Fruit fly (Drosophila melanogaster): Measurements from ENCODE around the gene ac.
A peak's percentile ranks its signal among the peaks of the same experiment; 100 is the strongest.

The ac gene

DNA sequence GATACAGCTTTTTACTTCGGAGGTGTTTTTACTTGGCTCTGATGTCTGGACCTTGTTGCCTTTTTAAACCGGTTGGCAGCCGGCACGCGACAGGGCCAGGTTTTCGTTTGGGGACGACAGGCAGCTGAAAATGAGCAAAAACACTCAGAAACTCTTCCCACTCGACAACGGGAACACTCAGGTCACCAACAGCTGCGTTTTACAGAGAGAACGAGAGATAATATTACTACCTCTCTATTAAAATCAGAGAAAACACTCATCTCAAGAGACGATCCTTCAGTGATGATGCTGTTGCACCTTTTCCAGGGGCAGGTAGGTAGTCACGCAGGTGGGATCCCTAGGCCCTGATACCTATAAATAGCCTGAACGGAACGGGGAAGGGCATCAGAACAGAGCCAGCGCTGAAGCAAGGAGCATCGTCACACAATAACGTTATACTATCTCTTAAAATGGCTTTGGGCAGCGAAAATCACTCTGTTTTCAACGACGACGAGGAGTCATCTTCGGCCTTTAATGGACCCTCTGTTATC is at the start of gene ac:
Gene ac, plus strand, starts transcription at position 387 of the 530 bp plus-strand sequence.
- TF ChIP-seq CG8478 (optimal IDR thresholded peaks at IDR 0.05): no peak
- TF ChIP-seq CTCF (optimal IDR thresholded peaks at IDR 0.05): no peak

DNA sequence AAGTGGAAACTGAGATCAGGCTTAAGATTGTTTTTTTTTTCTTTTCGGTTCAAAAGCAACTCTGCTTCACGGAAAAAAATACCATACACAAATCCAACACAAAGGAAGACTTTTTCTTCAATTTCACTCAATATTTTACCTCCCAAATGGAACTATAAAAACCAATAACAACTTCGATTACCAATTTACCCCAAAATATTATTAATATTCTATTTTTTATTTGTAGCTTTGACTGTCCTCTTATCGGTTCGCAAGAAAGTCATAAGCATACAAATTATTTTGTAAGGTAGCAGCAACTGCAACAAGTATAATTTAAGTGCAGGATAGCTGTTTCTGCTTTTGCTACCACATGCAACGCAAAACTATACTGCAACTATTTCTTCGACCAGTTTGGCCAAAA is 35.9 kb upstream of the ac start:
- TF ChIP-seq CTCF (optimal IDR thresholded peaks at IDR 0.05) (no peak), CG8478 (optimal IDR thresholded peaks at IDR 0.05) (no peak)

DNA sequence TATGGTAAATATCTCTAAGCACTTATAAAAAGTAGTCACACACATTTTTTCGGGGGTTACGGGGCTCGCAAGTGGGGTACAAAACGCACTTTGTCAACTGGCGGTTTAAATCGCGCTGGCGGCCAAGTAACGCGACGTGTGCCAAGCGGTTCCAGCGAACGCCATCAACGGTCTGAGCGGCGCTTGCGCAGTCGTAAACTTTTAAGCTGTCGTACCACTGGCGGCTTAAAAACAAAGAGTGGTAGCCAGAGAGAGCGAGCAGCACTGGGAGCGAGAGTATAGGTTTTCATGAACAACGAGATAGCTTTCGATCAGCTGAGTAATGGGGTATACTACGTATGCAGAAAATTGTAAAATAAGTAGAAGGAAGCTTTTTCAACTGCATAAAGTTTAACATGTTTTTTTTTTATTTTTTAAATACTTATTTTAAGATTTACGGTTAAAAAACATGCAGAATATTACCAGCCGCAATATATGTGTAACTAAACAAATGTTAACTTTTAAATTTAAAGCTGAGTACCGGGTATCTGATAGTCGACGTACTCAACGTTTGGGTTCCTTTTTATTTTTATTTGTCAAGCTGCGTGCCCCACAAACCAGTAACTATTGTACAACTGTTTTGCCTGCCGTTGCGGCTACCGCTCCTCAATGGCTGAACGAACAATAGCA is 35.1 kb upstream of the ac start:
- TF ChIP-seq CTCF (optimal IDR thresholded peaks at IDR 0.05) (no peak), CG8478 (optimal IDR thresholded peaks at IDR 0.05) (no peak)

DNA sequence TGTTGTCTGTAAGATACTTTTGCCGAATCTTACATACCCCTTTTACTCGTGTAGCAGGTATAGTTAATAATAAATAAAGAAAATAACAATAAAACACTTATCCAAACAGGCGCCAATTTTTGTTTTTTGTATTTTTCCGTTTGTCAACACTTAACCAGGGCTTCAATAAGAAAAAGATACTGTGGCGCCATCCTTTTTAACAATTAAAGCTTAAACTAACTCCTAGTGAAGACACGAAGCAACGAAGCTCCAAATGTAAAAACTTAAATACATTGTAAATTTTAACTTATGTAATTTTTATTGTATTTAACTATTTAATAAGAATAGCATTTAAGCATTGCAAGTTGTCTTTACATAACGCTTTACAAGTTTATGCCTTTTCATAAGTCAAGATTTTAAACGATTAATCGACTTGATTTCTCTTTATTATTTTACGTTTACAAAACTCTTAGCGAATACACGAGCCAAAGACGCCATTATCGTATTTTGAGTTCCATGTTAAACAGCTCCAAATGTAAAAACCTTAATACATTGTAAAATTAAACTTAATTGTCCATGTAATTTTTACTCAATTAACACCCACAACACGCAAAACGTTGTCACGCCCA is 33.1 kb upstream of the ac start:
- no peak for TF ChIP-seq CG8478 (optimal IDR thresholded peaks at IDR 0.05)
- TF ChIP-seq CTCF (optimal IDR thresholded peaks at IDR 0.05): peak in 1 of 2 experiments; percentile 48

DNA sequence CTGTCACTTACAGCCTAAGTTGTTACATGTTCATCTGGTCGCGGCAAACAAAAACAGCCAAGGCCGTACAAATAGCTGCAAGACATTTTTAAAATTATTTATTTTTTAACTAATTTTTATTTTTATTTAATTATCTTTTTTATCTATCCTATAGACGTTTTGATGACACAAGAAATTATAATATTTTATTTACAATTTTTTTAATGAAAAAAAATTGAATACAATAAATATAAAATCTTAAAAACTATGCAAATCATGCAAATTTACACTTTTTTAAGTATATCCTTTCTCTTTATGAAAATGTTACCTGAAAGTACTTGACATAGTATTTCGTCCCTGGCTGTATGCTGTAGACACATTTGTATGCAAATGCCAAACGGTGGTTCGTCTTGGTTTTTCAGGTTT is 31.7 kb upstream of the ac start:
- TF ChIP-seq CTCF (optimal IDR thresholded peaks at IDR 0.05) (no peak), CG8478 (optimal IDR thresholded peaks at IDR 0.05) (no peak)

DNA sequence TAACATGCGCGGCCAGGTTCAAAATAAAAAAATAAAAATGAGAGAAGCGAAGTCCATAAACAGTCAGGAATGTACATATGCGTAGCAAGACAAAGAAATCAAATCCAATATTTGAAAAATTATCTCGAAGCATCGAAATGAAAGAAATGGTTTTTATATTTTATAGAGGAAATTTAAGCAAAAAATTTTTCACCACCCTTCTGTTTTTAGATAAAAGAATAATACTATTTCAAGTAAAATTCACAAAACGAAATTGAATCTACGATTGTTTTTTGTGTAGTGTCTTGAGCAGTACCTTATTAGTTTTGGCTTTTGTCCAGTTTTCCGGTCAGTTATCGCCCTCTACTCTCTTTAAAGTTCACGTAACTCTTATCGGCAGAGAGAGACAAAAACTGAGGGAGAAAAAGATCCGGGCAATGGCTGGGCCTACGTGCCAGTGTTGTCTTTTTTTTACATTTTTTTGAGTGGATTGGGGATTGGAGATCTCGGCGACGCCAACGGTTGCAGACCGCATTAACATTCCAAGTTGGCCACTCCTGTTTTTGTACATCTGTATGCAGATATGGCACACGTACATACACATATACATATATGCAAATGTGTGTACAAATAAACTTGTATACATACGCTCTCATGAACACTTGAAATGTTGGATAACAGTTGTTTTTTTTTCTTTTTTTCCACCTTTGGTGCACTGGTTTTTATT is 29.8 kb upstream of the ac start:
- TF ChIP-seq CG8478 (optimal IDR thresholded peaks at IDR 0.05) (no peak), CTCF (optimal IDR thresholded peaks at IDR 0.05) (no peak)

DNA sequence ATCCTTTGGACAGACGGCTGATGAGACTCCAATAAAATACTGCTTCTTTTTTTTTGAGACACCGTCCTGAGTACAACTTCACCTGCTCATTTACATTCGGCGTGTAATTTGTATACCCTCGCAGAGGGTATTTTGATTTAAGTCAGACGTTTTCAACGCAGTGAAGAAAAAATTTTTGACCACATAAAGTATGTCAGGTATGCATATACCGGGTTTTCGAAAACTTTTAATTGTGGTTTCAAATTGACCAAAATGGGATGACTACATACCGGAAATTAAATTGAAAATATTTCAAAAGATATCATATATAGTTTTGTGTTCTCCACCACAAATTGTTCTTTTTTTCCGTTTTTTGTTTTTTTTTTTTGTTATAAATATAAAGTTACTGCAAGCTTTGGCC is 29.0 kb upstream of the ac start:
- TF ChIP-seq CTCF (optimal IDR thresholded peaks at IDR 0.05) (no peak), CG8478 (optimal IDR thresholded peaks at IDR 0.05) (no peak)

DNA sequence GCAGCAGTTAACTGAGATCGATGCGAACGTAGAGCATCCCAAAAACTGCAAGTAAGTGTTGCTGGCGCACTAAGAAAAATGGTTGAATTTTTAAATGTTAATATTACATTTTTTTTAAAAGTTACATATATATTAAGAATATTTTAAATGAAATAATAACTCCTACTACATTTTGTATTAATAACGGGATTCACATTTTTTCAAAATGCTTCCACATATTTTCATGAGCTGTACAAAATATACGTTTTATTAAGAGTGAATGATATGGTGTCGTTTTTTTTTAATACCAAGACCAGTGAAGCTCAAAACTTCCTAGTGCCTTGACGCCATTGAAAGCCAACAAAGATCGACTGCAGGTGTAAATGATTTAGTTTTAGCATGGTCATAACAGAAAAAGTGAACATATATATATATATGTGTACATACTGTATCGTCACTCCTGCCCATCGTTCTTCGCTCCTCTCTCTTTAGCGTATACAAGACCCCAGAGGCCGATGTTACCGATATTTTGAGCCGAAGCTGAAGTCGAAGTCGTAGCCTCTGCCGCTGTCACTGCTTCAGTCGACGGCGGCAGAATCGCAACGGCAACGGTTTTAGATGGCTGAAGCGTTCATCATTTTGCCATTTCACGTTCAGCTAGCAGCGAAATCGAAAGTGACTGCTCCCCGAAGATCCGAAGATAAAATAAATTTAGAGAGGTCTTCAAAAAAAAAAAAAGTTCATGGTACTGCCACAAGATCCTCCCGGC is 27.2 kb upstream of the ac start:
- TF ChIP-seq CTCF (optimal IDR thresholded peaks at IDR 0.05) (no peak), CG8478 (optimal IDR thresholded peaks at IDR 0.05) (no peak)

DNA sequence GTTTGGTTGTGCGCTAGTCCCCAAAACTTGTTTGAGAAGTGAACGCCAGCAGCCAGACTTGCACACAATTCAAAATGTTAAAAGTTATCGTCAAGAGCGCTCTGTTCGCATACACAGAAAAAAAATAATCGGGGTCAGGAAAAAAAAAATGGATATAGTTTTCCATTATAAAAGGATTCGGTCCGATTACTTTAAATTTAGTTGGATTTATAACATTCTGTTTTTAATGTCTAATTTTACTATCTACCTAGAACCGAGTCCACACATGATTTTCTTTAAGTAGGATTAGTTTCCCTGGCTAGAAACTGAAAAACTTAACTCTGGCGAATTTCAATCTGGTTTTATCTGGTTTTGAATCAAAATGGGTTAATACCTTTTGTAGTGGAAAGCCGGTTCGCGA is 24.6 kb upstream of the ac start:
- TF ChIP-seq CTCF (optimal IDR thresholded peaks at IDR 0.05): no peak
- no peak for TF ChIP-seq CG8478 (optimal IDR thresholded peaks at IDR 0.05)

DNA sequence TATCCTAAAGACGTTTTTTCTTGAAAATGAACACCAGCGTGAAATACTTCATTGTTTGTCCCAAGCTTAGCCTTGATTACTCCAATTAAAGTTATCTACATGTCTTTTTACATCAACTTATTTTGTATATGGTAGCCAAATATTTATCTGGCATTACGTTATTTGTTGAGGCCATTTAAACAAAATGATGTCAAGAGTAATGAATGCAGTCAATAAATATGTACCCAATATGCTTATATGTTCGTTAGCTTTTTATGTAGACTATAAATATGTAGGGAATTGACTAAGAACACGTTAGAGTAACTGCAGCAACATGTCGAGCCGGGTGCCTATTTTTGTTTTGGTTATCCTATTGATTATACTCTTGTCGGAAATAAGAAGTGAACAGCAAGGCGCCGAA is 19.6 kb upstream of the ac start, which contains the start of gene CG43181:
Gene CG43181, plus strand, starts transcription at position 301 of the 400 bp plus-strand sequence.
- TF ChIP-seq CG8478 (optimal IDR thresholded peaks at IDR 0.05): no peak
- no peak for TF ChIP-seq CTCF (optimal IDR thresholded peaks at IDR 0.05)

DNA sequence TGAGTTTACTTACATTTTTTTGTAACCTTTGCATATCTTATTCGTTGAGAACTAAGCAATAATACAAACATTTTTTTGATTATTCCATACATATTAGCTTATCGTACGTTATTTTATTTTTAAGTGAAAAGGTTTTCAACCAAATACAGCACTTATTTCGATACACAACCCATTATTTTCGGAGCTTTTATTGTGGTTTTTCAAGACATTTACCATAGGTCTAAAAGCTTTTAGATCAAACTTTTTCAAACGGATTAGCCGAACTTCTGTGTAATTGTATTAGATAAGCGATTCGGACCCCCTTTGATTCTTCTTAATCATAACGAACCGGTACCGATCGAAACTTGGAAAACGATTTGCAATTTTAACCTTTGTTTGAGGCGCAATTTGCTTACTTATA is 18.9 kb upstream of the ac start:
- TF ChIP-seq CTCF (optimal IDR thresholded peaks at IDR 0.05) (no peak), CG8478 (optimal IDR thresholded peaks at IDR 0.05) (no peak)

DNA sequence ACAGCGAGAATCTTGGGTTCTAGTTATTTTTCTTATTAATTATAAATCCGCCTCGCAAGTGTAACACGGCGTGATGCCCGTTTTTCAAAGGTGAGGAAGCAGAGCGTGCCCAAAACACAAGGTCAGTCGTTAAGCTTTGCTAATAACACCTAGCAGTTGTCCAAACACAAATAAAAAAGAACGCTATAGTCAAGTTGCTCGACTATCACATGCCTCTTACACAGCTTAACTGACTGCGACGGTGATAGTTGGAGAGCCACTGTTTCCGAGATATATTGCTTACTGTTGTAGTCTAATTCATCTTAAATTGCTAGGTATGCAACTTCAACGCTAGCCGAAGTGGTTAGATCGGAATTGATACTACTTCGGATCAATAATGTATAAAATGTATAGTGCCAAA is 18.2 kb upstream of the ac start:
- TF ChIP-seq CG8478 (optimal IDR thresholded peaks at IDR 0.05): no peak
- TF ChIP-seq CTCF (optimal IDR thresholded peaks at IDR 0.05): no peak

DNA sequence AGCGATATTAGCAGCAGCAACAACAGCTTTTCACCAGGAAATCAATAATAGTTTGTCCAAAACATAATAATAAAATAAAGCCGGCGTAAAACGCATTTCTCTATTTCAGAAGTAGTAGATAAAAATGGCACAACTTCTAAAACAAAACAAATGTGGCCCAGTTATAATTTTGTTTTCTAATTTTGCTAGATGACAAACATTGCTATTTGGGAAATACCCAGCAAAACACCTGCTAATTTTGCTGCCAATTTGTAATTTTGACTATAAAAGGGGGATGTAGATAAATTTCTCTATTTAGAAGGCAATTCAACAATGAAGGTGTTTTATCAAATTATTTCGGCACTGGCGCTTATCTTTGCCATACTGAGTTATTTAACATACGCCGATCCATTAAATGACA is 17.1 kb upstream of the ac start, which contains the start of gene CG43182:
Gene CG43182, plus strand, starts transcription at position 301 of the 400 bp plus-strand sequence.
- TF ChIP-seq CTCF (optimal IDR thresholded peaks at IDR 0.05): no peak
- TF ChIP-seq CG8478 (optimal IDR thresholded peaks at IDR 0.05): no peak

DNA sequence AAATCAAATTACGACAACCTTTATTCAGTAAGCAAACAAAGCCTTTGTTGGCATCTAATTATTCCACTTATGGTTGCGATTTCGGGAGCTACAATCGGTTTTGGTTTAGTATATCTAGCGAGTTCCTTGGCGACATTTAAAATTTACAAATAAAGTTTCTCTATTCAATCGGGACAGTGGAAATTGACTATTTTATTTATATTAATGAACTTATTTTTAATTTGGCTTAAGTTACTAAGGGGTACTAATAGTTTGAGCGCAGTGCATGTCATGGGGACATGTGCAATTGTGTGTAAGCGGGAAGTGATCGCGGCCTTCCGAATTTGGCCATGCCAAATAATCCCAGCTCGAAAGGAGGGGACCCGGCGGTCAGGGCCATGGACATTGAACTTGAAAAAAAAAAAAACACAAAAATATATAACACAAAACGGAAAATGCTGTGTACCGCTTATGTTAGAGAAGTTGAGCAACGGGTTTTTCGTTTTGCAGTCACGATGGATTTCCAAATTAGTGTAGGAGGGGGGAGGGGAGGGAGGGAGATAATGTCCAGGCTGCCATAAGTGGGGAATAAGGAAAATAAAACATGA is 15.8 kb upstream of the ac start:
- TF ChIP-seq CG8478 (optimal IDR thresholded peaks at IDR 0.05) (no peak), CTCF (optimal IDR thresholded peaks at IDR 0.05) (no peak)

DNA sequence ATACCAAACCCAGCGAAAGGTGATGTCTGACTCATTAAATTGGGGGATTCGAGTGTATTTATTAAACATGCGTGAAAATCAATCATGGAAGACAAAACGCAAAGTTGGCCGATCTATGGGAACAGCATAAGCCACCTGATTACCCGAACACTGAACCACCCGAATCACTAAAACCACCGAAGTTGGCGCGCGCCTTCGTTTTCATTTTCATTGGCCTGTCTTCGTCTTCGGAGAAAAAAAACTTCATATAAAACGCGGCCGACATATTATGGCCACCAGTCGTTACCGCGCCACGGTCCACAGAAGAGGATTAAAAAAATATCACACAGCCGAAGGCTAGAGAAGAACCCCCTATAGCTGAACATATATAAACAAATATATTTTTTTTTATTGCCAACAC is 13.6 kb upstream of the ac start, which contains the start of gene y:
Gene y, plus strand, starts transcription at position 278 of the 400 bp plus-strand sequence.
- no peak for TF ChIP-seq CG8478 (optimal IDR thresholded peaks at IDR 0.05)
- no peak for TF ChIP-seq CTCF (optimal IDR thresholded peaks at IDR 0.05)

Measured in S2 (cell line).